Worm (Caenorhabditis elegans) whole organism, L3 larva: Measurements from ENCODE around the gene tbp-1.

Experiments used
- R02D3.7 ChIP-seq: fragments of 150-350 bp; optimal IDR thresholded peaks from 2 replicates; lab custom pipeline; 2014; ENCODE audit warnings: missing biosample characterization, missing genetic modification characterization
- ZK546.5 ChIP-seq: sonication (generic microtip); optimal IDR thresholded peaks from 2 replicates; lab custom pipeline; 2017; ENCODE audit warnings: missing biosample characterization, missing genetic modification characterization
- aly-2 ChIP-seq: fragments of 150-350 bp; optimal IDR thresholded peaks from 2 replicates; lab custom pipeline; 2014; ENCODE audit warnings: missing biosample characterization, missing genetic modification characterization
- ama-1 ChIP-seq: fragments of 150-350 bp; optimal IDR thresholded peaks from 2 replicates; lab custom pipeline; 2018
- ceh-16 ChIP-seq: sonication (generic microtip); optimal IDR thresholded peaks from 2 replicates; lab custom pipeline; 2017; ENCODE audit warnings: missing biosample characterization, missing genetic modification characterization
- ceh-28 ChIP-seq: fragments of 150-350 bp; optimal IDR thresholded peaks from 2 replicates; lab custom pipeline; 2014; ENCODE audit warnings: missing biosample characterization, missing genetic modification reagents, missing genetic modification characterization
- ceh-82 ChIP-seq: fragments of 150-350 bp; optimal IDR thresholded peaks from 2 replicates; lab custom pipeline; 2014; ENCODE audit warnings: missing biosample characterization, missing genetic modification characterization
- ceh-9 ChIP-seq: sonication (generic microtip); optimal IDR thresholded peaks from 2 replicates; lab custom pipeline; 2018; ENCODE audit warnings: missing biosample characterization, missing genetic modification characterization
- daf-12 ChIP-seq: fragments of 150-350 bp; optimal IDR thresholded peaks from 2 replicates; lab custom pipeline; 2014; ENCODE audit warnings: missing biosample characterization, missing genetic modification reagents, missing genetic modification characterization
- egl-27 ChIP-seq: sonication (generic microtip); optimal IDR thresholded peaks from 4 replicates; lab custom pipeline; 2017; ENCODE audit warnings: missing biosample characterization, missing genetic modification reagents, missing genetic modification characterization
- egl-5 ChIP-seq: fragments of 150-350 bp; optimal IDR thresholded peaks from 2 replicates; lab custom pipeline; 2017; ENCODE audit warnings: missing biosample characterization, missing genetic modification reagents, missing genetic modification characterization, inconsistent platforms
- elt-2 ChIP-seq: sonication (generic microtip); optimal IDR thresholded peaks from 2 replicates; lab custom pipeline; 2016; ENCODE audit warnings: missing genetic modification reagents, mild to moderate bottlenecking, missing genetic modification characterization, missing compliant biosample characterization
- elt-3 ChIP-seq, 3 experiments: fragments of 150-350 bp in 1 of 3; sonication (generic microtip) in 2 of 3; optimal IDR thresholded peaks; 2 replicates in 2 of 3; 4 replicates in 1 of 3; lab custom pipeline; 2014 to 2017; ENCODE audit warnings: missing biosample characterization in 3 of 3, missing genetic modification characterization in 3 of 3
- fkh-10 ChIP-seq: sonication (generic microtip); optimal IDR thresholded peaks from 2 replicates; lab custom pipeline; 2017; ENCODE audit warnings: missing biosample characterization, missing genetic modification reagents, missing genetic modification characterization
- fkh-2 ChIP-seq: fragments of 150-350 bp; optimal IDR thresholded peaks from 2 replicates; lab custom pipeline; 2014; ENCODE audit warnings: missing biosample characterization, missing genetic modification reagents, missing genetic modification characterization
- fos-1 ChIP-seq: fragments of 150-350 bp; optimal IDR thresholded peaks from 2 replicates; lab custom pipeline; 2014; ENCODE audit warnings: missing biosample characterization, missing genetic modification characterization
- hmg-11 ChIP-seq: sonication (generic microtip); optimal IDR thresholded peaks from 2 replicates; lab custom pipeline; 2016; ENCODE audit warnings: missing genetic modification characterization, missing compliant biosample characterization
- jun-1 ChIP-seq: fragments of 150-350 bp; optimal IDR thresholded peaks from 2 replicates; lab custom pipeline; 2014; ENCODE audit warnings: missing biosample characterization, missing genetic modification reagents, missing genetic modification characterization
- lin-15B ChIP-seq: fragments of 150-350 bp; optimal IDR thresholded peaks from 2 replicates; lab custom pipeline; 2014; ENCODE audit warnings: missing biosample characterization, missing genetic modification characterization
- lin-39 ChIP-seq: fragments of 150-350 bp; optimal IDR thresholded peaks from 2 replicates; lab custom pipeline; 2018; ENCODE audit warnings: missing biosample characterization, missing genetic modification reagents, missing genetic modification characterization
- lsy-12 ChIP-seq: sonication (generic microtip); optimal IDR thresholded peaks from 2 replicates; lab custom pipeline; 2016; ENCODE audit warnings: mild to moderate bottlenecking, missing genetic modification characterization, missing compliant biosample characterization
- mdl-1 ChIP-seq: fragments of 150-350 bp; optimal IDR thresholded peaks from 2 replicates; lab custom pipeline; 2014; ENCODE audit warnings: missing biosample characterization, missing genetic modification characterization
- nfya-1 ChIP-seq: sonication (generic microtip); optimal IDR thresholded peaks from 2 replicates; lab custom pipeline; 2017; ENCODE audit warnings: missing genetic modification characterization, mild to moderate bottlenecking, missing compliant biosample characterization, antibody characterized with exemption, moderate library complexity; ENCODE audit not compliant: insufficient read depth
- nhr-12 ChIP-seq: fragments of 150-350 bp; optimal IDR thresholded peaks from 2 replicates; lab custom pipeline; 2014; ENCODE audit warnings: missing biosample characterization, missing genetic modification characterization
- nhr-23 ChIP-seq: fragments of 150-350 bp; optimal IDR thresholded peaks from 2 replicates; lab custom pipeline; 2014; ENCODE audit warnings: missing biosample characterization, missing genetic modification reagents, missing genetic modification characterization
- nhr-237 ChIP-seq: fragments of 150-350 bp; optimal IDR thresholded peaks from 2 replicates; lab custom pipeline; 2014; ENCODE audit warnings: missing biosample characterization, missing genetic modification characterization
- nhr-25 ChIP-seq: sonication (generic microtip); optimal IDR thresholded peaks from 2 replicates; lab custom pipeline; 2017; ENCODE audit warnings: missing biosample characterization, missing genetic modification characterization
- nhr-43 ChIP-seq: sonication (generic microtip); optimal IDR thresholded peaks from 2 replicates; lab custom pipeline; 2016; ENCODE audit warnings: mild to moderate bottlenecking, missing genetic modification characterization, missing compliant biosample characterization; ENCODE audit not compliant: poor library complexity, severe bottlenecking
- nhr-76 ChIP-seq: fragments of 150-350 bp; sonication (generic microtip); optimal IDR thresholded peaks from 5 replicates; lab custom pipeline; 2014; ENCODE audit warnings: missing biosample characterization, missing genetic modification characterization
- nhr-77 ChIP-seq: fragments of 150-350 bp; optimal IDR thresholded peaks from 2 replicates; lab custom pipeline; 2014; ENCODE audit warnings: missing biosample characterization, missing genetic modification characterization
- pha-4 ChIP-seq: fragments of 150-350 bp; optimal IDR thresholded peaks from 2 replicates; lab custom pipeline; 2014; ENCODE audit warnings: missing biosample characterization, missing genetic modification reagents, missing genetic modification characterization
- pqm-1 ChIP-seq: fragments of 150-350 bp; optimal IDR thresholded peaks from 2 replicates; lab custom pipeline; 2017; ENCODE audit warnings: missing biosample characterization, missing genetic modification characterization, inconsistent platforms
- sea-2 ChIP-seq: fragments of 150-350 bp; sonication (generic microtip); optimal IDR thresholded peaks from 4 replicates; lab custom pipeline; 2014; ENCODE audit warnings: missing biosample characterization, missing genetic modification reagents, missing genetic modification characterization
- snpc-4 ChIP-seq: fragments of 150-350 bp; optimal IDR thresholded peaks from 2 replicates; lab custom pipeline; 2014; ENCODE audit warnings: missing biosample characterization, missing genetic modification characterization
- unc-39 ChIP-seq: sonication (generic microtip); optimal IDR thresholded peaks from 4 replicates; lab custom pipeline; 2017; ENCODE audit warnings: missing biosample characterization, missing genetic modification characterization
- unc-62 ChIP-seq: fragments of 150-350 bp; sonication (generic microtip); optimal IDR thresholded peaks from 4 replicates; lab custom pipeline; 2014; ENCODE audit warnings: missing biosample characterization, missing genetic modification reagents, missing genetic modification characterization
- zag-1 ChIP-seq: fragments of 150-350 bp; optimal IDR thresholded peaks from 2 replicates; lab custom pipeline; 2014; ENCODE audit warnings: missing biosample characterization, missing genetic modification characterization
- ztf-11 ChIP-seq: fragments of 150-350 bp; optimal IDR thresholded peaks from 2 replicates; lab custom pipeline; 2014; ENCODE audit warnings: missing biosample characterization, missing genetic modification characterization
- ztf-4 ChIP-seq: fragments of 150-350 bp; optimal IDR thresholded peaks from 2 replicates; lab custom pipeline; 2014; ENCODE audit warnings: missing biosample characterization, missing genetic modification characterization

The tbp-1 gene

ce11 chrIII:7336214-7336613 lies 47.6 kb upstream of the tbp-1 start, which contains the start of gene gsp-2:
gsp-2 (plus strand) TSS chrIII:7336587.
- TF ChIP-seq nfya-1 (tag; lab: Kevin White, UChicago) (peak; percentile 91), lin-15B (tag; lab: Kevin White, UChicago) (peak; percentile 93), nhr-12 (tag; lab: Kevin White, UChicago) (no peak), egl-27 (no peak), elt-2 (tag; lab: Kevin White, UChicago) (peak; percentile 65), ZK546.5 (tag; lab: Kevin White, UChicago) (peak; percentile 56), R02D3.7 (peak; percentile 52), snpc-4 (peak; percentile 62), nhr-25 (peak; percentile 51), elt-3 (tag; optimal IDR thresholded peaks at IDR 0.05; lab: Kevin White, UChicago) (no peak), egl-5 (peak; percentile 67), unc-39 (tag; lab: Kevin White, UChicago) (no peak), hmg-11 (peak; percentile 34), fkh-2 (tag; lab: Kevin White, UChicago) (no peak), pqm-1 (peak; percentile 57), lsy-12 (tag; lab: Kevin White, UChicago) (peak; percentile 46), lin-39 (peak; percentile 80), pha-4 (tag; lab: Kevin White, UChicago) (peak; percentile 86), jun-1 (tag; lab: Kevin White, UChicago) (peak; percentile 29), nhr-23 (peak; percentile 88), ama-1 (peak; percentile 52)

ce11 chrIII:7338009-7338408 lies 45.8 kb upstream of the tbp-1 start:
- TF ChIP-seq nhr-76 (tag; lab: Kevin White, UChicago) (no peak), sea-2 (GFP tag; lab: Kevin White, UChicago) (no peak), lin-39 (no peak), nhr-77 (no peak), ama-1 (peak; percentile 53)

ce11 chrIII:7338693-7339092 lies 45.1 kb upstream of the tbp-1 start, which contains the start of gene kap-1:
kap-1 (plus strand) TSS chrIII:7338835.
- TF ChIP-seq nfya-1 (tag; lab: Kevin White, UChicago) (peak; percentile 33), ztf-4 (tag; lab: Kevin White, UChicago) (no peak), lsy-12 (tag; lab: Kevin White, UChicago) (peak; percentile 56), hmg-11 (peak; percentile 7), ama-1 (peak; percentile 90), snpc-4 (no peak), nhr-237 (tag; lab: Kevin White, UChicago) (no peak), elt-2 (tag; lab: Kevin White, UChicago) (peak; percentile 11), lin-39 (no peak), ceh-9 (tag; lab: Kevin White, UChicago) (no peak), aly-2 (tag; lab: Kevin White, UChicago) (no peak), nhr-43 (peak; percentile 40), pqm-1 (no peak), fkh-10 (GFP tag; lab: Kevin White, UChicago) (no peak), nhr-23 (no peak), lin-15B (tag; lab: Kevin White, UChicago) (no peak), daf-12 (tag; lab: Kevin White, UChicago) (no peak), nhr-12 (tag; lab: Kevin White, UChicago) (no peak), mdl-1 (no peak)

ce11 chrIII:7339138-7339537 lies 44.7 kb upstream of the tbp-1 start:
- TF ChIP-seq ceh-28 (tag; lab: Kevin White, UChicago), result no peak
- no peak for TF ChIP-seq ztf-11 (tag; lab: Kevin White, UChicago)
- no peak for TF ChIP-seq lin-15B (tag; lab: Kevin White, UChicago)
- no peak for TF ChIP-seq ceh-16
- no peak for TF ChIP-seq ceh-82 (tag; lab: Kevin White, UChicago)
- TF ChIP-seq zag-1 (tag; lab: Kevin White, UChicago), result no peak
- no peak for TF ChIP-seq unc-62
- TF ChIP-seq fkh-2 (tag; lab: Kevin White, UChicago), result no peak
- no peak for TF ChIP-seq pha-4 (tag; lab: Kevin White, UChicago)
- no peak for TF ChIP-seq fos-1
- TF ChIP-seq snpc-4, result no peak
- no peak for TF ChIP-seq hmg-11
- no peak for TF ChIP-seq pqm-1
- no peak for TF ChIP-seq lin-39
